Worm (Caenorhabditis elegans) whole organism, young adult: ENCODE measurements around the gene alx-1.

ENCODE experiments used
- B0035.1 ChIP-seq: sonication (generic microtip); optimal IDR thresholded peaks from 2 replicates; lab custom pipeline; 2016; ENCODE audit warnings: missing genetic modification characterization, mild to moderate bottlenecking, missing compliant biosample characterization, missing genotype, missing genetic modification reagents
- B0336.3 ChIP-seq: fragments of 200-800 bp; sonication (Bioruptor generic); IDR thresholded peaks from 2 replicates; pipeline ENCODE4 v1.3.6; 2022; ENCODE audit warnings: missing genetic modification characterization, missing compliant biosample characterization
- F10E7.11 ChIP-seq: sonication (generic microtip); optimal IDR thresholded peaks from 2 replicates; lab custom pipeline; 2017; ENCODE audit warnings: mild to moderate bottlenecking, missing genetic modification characterization, moderate library complexity, missing compliant biosample characterization
- F33H1.4 ChIP-seq: fragments of 200-800 bp; sonication (Bioruptor generic); IDR thresholded peaks from 2 replicates; pipeline ENCODE4 v1.3.6; 2022; ENCODE audit warnings: missing genetic modification reagents, missing genetic modification characterization, missing compliant biosample characterization
- F37B4.10 ChIP-seq: fragments of 200-800 bp; sonication (Bioruptor generic); IDR thresholded peaks from 2 replicates; pipeline ENCODE4 v1.3.6; 2022; ENCODE audit warnings: missing genetic modification characterization, missing compliant biosample characterization
- F57C9.4 ChIP-seq: sonication (generic microtip); optimal IDR thresholded peaks from 2 replicates; lab custom pipeline; 2017; ENCODE audit warnings: mild to moderate bottlenecking, missing genetic modification characterization, missing compliant biosample characterization
- ZK185.1 ChIP-seq: sonication (generic microtip); optimal IDR thresholded peaks from 2 replicates; lab custom pipeline; 2016; ENCODE audit warnings: mild to moderate bottlenecking, missing genetic modification characterization, missing compliant biosample characterization; ENCODE audit not compliant: poor library complexity, severe bottlenecking
- aptf-3 ChIP-seq: fragments of 200-800 bp; sonication (Bioruptor generic); IDR thresholded peaks from 2 replicates; pipeline ENCODE4 v1.3.6; 2022; ENCODE audit warnings: missing genetic modification characterization, missing compliant biosample characterization
- attf-3 ChIP-seq: fragments of 200-800 bp; sonication (Bioruptor generic); conservative IDR thresholded peaks from 2 replicates; pipeline ENCODE4 v1.3.6; 2022; ENCODE audit warnings: missing genetic modification reagents, missing genetic modification characterization, missing compliant biosample characterization
- bed-1 ChIP-seq: fragments of 200-800 bp; sonication (Bioruptor generic); IDR thresholded peaks from 2 replicates; pipeline ENCODE4 v1.3.6; 2022; ENCODE audit warnings: missing genetic modification reagents, missing genetic modification characterization, missing compliant biosample characterization
- ceh-27 ChIP-seq: fragments of 200-800 bp; sonication (Bioruptor generic); optimal IDR thresholded peaks from 2 replicates; lab custom pipeline; 2018; ENCODE audit warnings: mild to moderate bottlenecking, missing genetic modification characterization, moderate library complexity, missing compliant biosample characterization
- ceh-91 ChIP-seq: fragments of 200-800 bp; sonication (Bioruptor generic); IDR thresholded peaks from 2 replicates; pipeline ENCODE4 v1.3.6; 2022; ENCODE audit warnings: missing genetic modification reagents, missing genetic modification characterization, missing compliant biosample characterization
- die-1 ChIP-seq: sonication (generic microtip); optimal IDR thresholded peaks from 2 replicates; lab custom pipeline; 2016; ENCODE audit warnings: missing genotype, mild to moderate bottlenecking, missing genetic modification characterization, missing compliant biosample characterization
- dpff-1 ChIP-seq: sonication (generic microtip); optimal IDR thresholded peaks from 2 replicates; lab custom pipeline; 2017; ENCODE audit warnings: mild to moderate bottlenecking, missing genetic modification characterization, missing compliant biosample characterization
- ekl-4 ChIP-seq: fragments of 200-800 bp; sonication (Bioruptor generic); IDR thresholded peaks from 2 replicates; pipeline ENCODE4 v1.3.6; 2022; ENCODE audit warnings: missing genetic modification reagents, missing genetic modification characterization, missing compliant biosample characterization
- ets-4 ChIP-seq: fragments of 200-800 bp; sonication (Bioruptor generic); optimal IDR thresholded peaks from 2 replicates; lab custom pipeline; 2018; ENCODE audit warnings: mild to moderate bottlenecking, missing genetic modification characterization, missing compliant biosample characterization
- hlh-26 ChIP-seq: fragments of 200-800 bp; sonication (Bioruptor generic); conservative IDR thresholded peaks from 2 replicates; pipeline ENCODE4 v1.3.6; 2022; ENCODE audit warnings: missing genetic modification reagents, missing genetic modification characterization, missing compliant biosample characterization
- lsl-1 ChIP-seq: fragments of 200-800 bp; sonication (Bioruptor generic); optimal IDR thresholded peaks from 2 replicates; lab custom pipeline; 2018; ENCODE audit warnings: mild to moderate bottlenecking, missing genetic modification characterization, moderate library complexity, missing compliant biosample characterization
- madf-8 ChIP-seq: fragments of 200-800 bp; sonication (Bioruptor generic); conservative IDR thresholded peaks from 2 replicates; pipeline ENCODE4 v1.3.6; 2022; ENCODE audit warnings: missing genetic modification reagents, missing genetic modification characterization, missing compliant biosample characterization
- mcd-1 ChIP-seq: fragments of 200-800 bp; sonication (Bioruptor generic); IDR thresholded peaks from 2 replicates; pipeline ENCODE4 v1.3.6; 2022; ENCODE audit warnings: missing genetic modification reagents, missing genetic modification characterization, missing compliant biosample characterization
- mxl-1 ChIP-seq: sonication (generic microtip); optimal IDR thresholded peaks from 2 replicates; lab custom pipeline; 2016; ENCODE audit warnings: missing genetic modification characterization, missing compliant biosample characterization
- nhr-120 ChIP-seq: fragments of 200-800 bp; sonication (Bioruptor generic); IDR thresholded peaks from 2 replicates; pipeline ENCODE4 v1.3.6; 2022; ENCODE audit warnings: missing genetic modification characterization, missing compliant biosample characterization
- nhr-27 ChIP-seq: fragments of 200-800 bp; sonication (Bioruptor generic); optimal IDR thresholded peaks from 2 replicates; lab custom pipeline; 2018; ENCODE audit warnings: mild to moderate bottlenecking, missing genetic modification characterization, moderate library complexity, missing compliant biosample characterization
- nhr-80 ChIP-seq: sonication (generic microtip); optimal IDR thresholded peaks from 2 replicates; lab custom pipeline; 2016; ENCODE audit warnings: missing genetic modification characterization, missing compliant biosample characterization
- pbrm-1 ChIP-seq: fragments of 200-800 bp; sonication (Bioruptor generic); IDR thresholded peaks from 2 replicates; pipeline ENCODE4 v1.3.6; 2022; ENCODE audit warnings: missing genetic modification reagents, missing genetic modification characterization, missing compliant biosample characterization
- sea-2 ChIP-seq: fragments of 200-800 bp; sonication (Bioruptor generic); IDR thresholded peaks from 2 replicates; pipeline ENCODE4 v1.3.6; 2022; ENCODE audit warnings: missing genetic modification characterization, missing compliant biosample characterization
- snpc-1.1 ChIP-seq: sonication (generic microtip); optimal IDR thresholded peaks from 2 replicates; lab custom pipeline; 2017; ENCODE audit warnings: missing genetic modification characterization, mild to moderate bottlenecking, missing compliant biosample characterization, antibody characterized with exemption, moderate library complexity, missing genotype, missing genetic modification reagents; ENCODE audit not compliant: insufficient read depth
- unc-130 ChIP-seq: sonication (generic microtip); optimal IDR thresholded peaks from 2 replicates; lab custom pipeline; 2016; ENCODE audit warnings: missing genetic modification reagents, missing genetic modification characterization, missing compliant biosample characterization
- xnd-1 ChIP-seq: sonication (generic microtip); optimal IDR thresholded peaks from 2 replicates; lab custom pipeline; 2016; ENCODE audit warnings: missing genotype, missing genetic modification reagents, missing genetic modification characterization, missing compliant biosample characterization
- ztf-26 ChIP-seq: sonication (generic microtip); optimal IDR thresholded peaks from 2 replicates; lab custom pipeline; 2017; ENCODE audit warnings: missing genetic modification characterization, missing compliant biosample characterization
- ztf-28 ChIP-seq: fragments of 200-800 bp; sonication (Bioruptor generic); IDR thresholded peaks from 2 replicates; pipeline ENCODE4 v1.3.6; 2022; ENCODE audit warnings: missing genetic modification reagents, missing genetic modification characterization, missing compliant biosample characterization
- ztf-3 ChIP-seq: fragments of 200-800 bp; sonication (Bioruptor generic); optimal IDR thresholded peaks from 2 replicates; lab custom pipeline; 2018; ENCODE audit warnings: mild to moderate bottlenecking, missing genetic modification characterization, missing compliant biosample characterization
- ztf-6 ChIP-seq: fragments of 200-800 bp; sonication (Bioruptor generic); IDR thresholded peaks from 2 replicates; pipeline ENCODE4 v1.3.6; 2022; ENCODE audit warnings: missing genetic modification reagents, missing genetic modification characterization, missing compliant biosample characterization

The alx-1 gene

ce11 chrIII:9982119-9982642 is 25.0 kb downstream of the alx-1 start:
- no peak for TF ChIP-seq snpc-1.1
- TF ChIP-seq dpff-1, result no peak
- TF ChIP-seq lsl-1 (GFP tag; lab: Kevin White, UChicago), result no peak
- no peak for TF ChIP-seq ceh-27 (GFP tag; lab: Kevin White, UChicago)
- no peak for TF ChIP-seq F10E7.11
- no peak for TF ChIP-seq F57C9.4 (tag; lab: Kevin White, UChicago)
- no peak for TF ChIP-seq nhr-27 (tag; lab: Kevin White, UChicago)
- TF ChIP-seq sea-2 (GFP tag; lab: Robert Waterston, UW), result no peak
- no peak for TF ChIP-seq madf-8 (GFP tag; lab: Robert Waterston, UW)
- TF ChIP-seq ekl-4 (GFP tag; lab: Robert Waterston, UW), result no peak

ce11 chrIII:9984604-9985003 is 27.5 kb downstream of the alx-1 start:
- TF ChIP-seq ZK185.1 (no peak), ztf-6 (GFP tag; lab: Robert Waterston, UW) (no peak), bed-1 (GFP tag; lab: Robert Waterston, UW) (no peak), nhr-80 (tag; lab: Kevin White, UChicago) (no peak), B0336.3 (GFP tag; lab: Robert Waterston, UW) (no peak), ceh-91 (GFP tag; lab: Robert Waterston, UW) (no peak), nhr-120 (no peak), B0035.1 (tag; lab: Kevin White, UChicago) (no peak), mxl-1 (tag; lab: Kevin White, UChicago) (no peak), ets-4 (no peak)
- TF ChIP-seq, all 124 proteins: peak for 0

DNA sequence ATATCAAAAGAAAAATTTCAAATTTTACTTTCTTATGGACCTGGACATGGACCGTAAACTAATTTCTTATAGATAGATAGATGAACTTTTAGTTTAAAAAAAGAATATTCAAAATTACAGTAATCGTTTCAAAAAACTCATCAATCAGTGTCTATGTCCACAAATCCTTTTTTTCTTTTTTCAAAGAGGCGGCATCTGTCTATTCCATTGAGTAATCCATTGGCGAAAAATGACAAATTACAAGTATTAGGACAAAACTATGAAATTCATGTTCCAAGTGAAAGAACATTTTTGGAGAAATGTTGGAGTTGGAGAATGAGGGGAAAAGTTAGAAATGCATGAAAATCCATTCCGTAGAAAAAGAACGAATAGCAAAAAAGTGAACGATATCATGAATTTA is 28.4 kb downstream of the alx-1 start:
- no peak for TF ChIP-seq hlh-26 (GFP tag; lab: Robert Waterston, UW)
- TF ChIP-seq ztf-3 (GFP tag; lab: Kevin White, UChicago), result no peak

DNA sequence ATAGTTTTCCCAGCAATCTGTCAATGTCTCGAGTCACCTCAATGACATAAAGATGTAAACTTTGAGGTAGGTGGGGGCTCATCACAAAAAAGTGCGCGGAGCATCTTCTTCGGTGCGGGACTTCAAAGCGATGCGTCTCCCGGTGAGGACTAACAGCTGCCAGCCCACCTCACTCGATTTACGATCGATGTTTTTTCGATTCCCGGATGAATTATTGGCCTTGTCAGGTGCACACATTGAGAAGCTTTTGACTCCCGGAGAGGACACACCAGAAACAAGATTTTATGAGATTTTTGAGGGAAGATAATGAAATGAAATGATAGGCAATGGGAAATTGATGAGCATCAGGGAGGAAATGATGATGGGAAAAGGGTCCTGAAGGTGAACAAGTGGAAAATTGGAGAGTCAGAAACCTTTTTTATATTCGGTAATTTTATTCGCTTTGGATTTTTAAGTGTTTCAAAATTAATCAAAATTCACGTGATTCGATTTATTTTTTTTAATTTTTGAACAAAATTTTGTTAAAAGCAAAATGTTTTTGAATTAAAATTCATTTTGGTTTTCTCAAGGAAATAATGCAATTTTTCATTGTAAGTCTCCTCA is 29.8 kb downstream of the alx-1 start, which contains the start of gene C05B5.12:
TSS of gene C05B5.12 (plus strand) at position 553 of the 603 bp plus-strand sequence.
- TF ChIP-seq unc-130, result no peak
- TF ChIP-seq F37B4.10, result no peak
- TF ChIP-seq pbrm-1, result no peak
- no peak for TF ChIP-seq ztf-6 (GFP tag; lab: Robert Waterston, UW)
- no peak for TF ChIP-seq attf-3 (GFP tag; lab: Robert Waterston, UW)
- TF ChIP-seq, all 124 proteins: peak for 0

DNA sequence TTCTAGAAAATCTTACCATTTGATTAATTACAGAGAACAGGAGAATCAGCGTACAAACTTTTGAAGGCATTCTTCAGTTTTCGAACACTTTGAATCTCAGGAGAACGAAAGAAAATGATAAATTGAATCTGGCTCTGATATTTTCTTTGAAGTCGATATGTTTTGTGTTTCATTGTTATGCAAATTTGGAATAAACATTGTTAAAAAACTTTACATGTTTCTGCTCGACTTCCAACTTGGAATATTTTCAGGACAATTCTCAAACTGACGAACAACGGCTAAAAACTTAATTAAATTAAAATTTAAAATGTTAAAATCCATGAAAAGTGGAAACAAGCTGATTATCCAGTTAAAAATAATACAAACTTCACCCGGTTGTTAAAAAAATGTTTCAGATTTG is 31.2 kb downstream of the alx-1 start, which contains the start of gene C05B5.1:
TSS of gene C05B5.1 (minus strand) at position 101 of the 400 bp plus-strand sequence.
- TF ChIP-seq F33H1.4 (GFP tag; lab: Robert Waterston, UW) (no peak), ztf-6 (GFP tag; lab: Robert Waterston, UW) (no peak), ztf-26 (tag; lab: Kevin White, UChicago) (no peak), die-1 (tag; lab: Kevin White, UChicago) (no peak), ztf-28 (GFP tag; lab: Robert Waterston, UW) (no peak), mcd-1 (GFP tag; lab: Robert Waterston, UW) (no peak), aptf-3 (GFP tag; lab: Robert Waterston, UW) (no peak), xnd-1 (tag; lab: Kevin White, UChicago) (no peak)
